Worm (Caenorhabditis elegans): ENCODE results near the gene F22B7.1.

F22B7.1 gene

DNA sequence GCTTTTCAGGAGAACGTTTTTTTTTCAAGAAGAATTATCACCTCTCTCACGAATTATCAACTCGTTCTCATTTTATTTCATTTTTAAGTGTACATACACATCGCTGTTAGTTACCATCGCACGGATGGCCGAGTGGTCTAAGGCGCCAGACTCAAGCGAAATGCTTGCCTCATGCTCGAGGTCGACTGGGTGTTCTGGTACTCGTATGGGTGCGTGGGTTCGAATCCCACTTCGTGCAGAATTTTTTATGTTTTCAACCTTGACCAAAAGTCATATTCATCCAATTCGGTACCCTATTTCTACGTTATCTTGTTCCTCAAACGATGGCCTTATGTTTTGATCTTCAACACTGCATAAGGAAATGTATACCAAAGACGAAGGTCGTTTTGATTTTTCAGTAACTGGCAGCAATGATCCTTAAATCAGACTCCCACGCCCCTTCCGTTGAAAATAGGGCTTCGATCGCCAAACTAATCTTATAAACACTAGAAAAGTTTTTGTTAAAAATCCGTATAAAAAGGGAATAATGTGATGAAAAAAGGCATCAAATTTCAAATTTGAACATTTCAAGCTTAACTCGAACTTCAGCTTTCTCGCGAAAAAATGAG, 25.8 kb upstream of the F22B7.1 start, which contains the start of gene fip-1 (continued):
- TF ChIP-seq ceh-100 (GFP tag; IDR thresholded peaks at IDR 0.05) (no peak), mcd-1 (GFP tag; IDR thresholded peaks at IDR 0.05) (no peak; the same call in 1 of the 2 replicates), unc-130 (GFP tag; optimal IDR thresholded peaks at IDR 0.05) (no peak), hlh-12 (tag; optimal IDR thresholded peaks at IDR 0.05) (no peak), snpc-1.3 (tag; optimal IDR thresholded peaks at IDR 0.05; ENCODE audit: insufficient read depth) (peak; percentile 66), Y79H2A.3 (GFP tag; conservative IDR thresholded peaks at IDR 0.05) (no peak), F33H1.4 (GFP tag; IDR thresholded peaks at IDR 0.05) (peak; percentile 27; the same call in 1 of the 2 replicates), zim-3 (tag; optimal IDR thresholded peaks at IDR 0.05) (peak; percentile 50), lin-35 (GFP tag; optimal IDR thresholded peaks at IDR 0.05) (peak in 1 of 3 experiments; percentile 45), lin-26 (GFP tag; IDR thresholded peaks at IDR 0.05) (peak; percentile 92), F55B11.4 (tag; optimal IDR thresholded peaks at IDR 0.05; ENCODE audit: borderline replicate concordance, insufficient read depth) (no peak), K12H6.12 (tag; optimal IDR thresholded peaks at IDR 0.05) (no peak), lin-40 (tag; optimal IDR thresholded peaks at IDR 0.05) (no peak), K11D2.4 (GFP tag; IDR thresholded peaks at IDR 0.05) (no peak), Y56A3A.18 (GFP tag; IDR thresholded peaks at IDR 0.05) (peak; percentile 71; the same call in 1 of the 2 replicates), ceh-79 (tag; optimal IDR thresholded peaks at IDR 0.05) (no peak), attf-5 (GFP tag; optimal IDR thresholded peaks at IDR 0.05) (no peak), nhr-120 (GFP tag; IDR thresholded peaks at IDR 0.05) (no peak), B0336.3 (GFP tag; IDR thresholded peaks at IDR 0.05) (no peak), fkh-3 (tag; optimal IDR thresholded peaks at IDR 0.05) (no peak), pbrm-1 (GFP tag; IDR thresholded peaks at IDR 0.05) (peak; percentile 66), lin-54 (GFP tag; optimal IDR thresholded peaks at IDR 0.05) (peak; percentile 60), dpff-1 (tag; optimal IDR thresholded peaks at IDR 0.05) (no peak), ets-4 (GFP tag; optimal IDR thresholded peaks at IDR 0.05) (no peak), ekl-4 (GFP tag; IDR thresholded peaks at IDR 0.05) (peak; percentile 74), snpc-4 (GFP tag; optimal IDR thresholded peaks at IDR 0.05) (peak; percentile 38), snpc-4 (tag; optimal IDR thresholded peaks at IDR 0.05) (peak in 3 of 4 experiments; percentile 27 to 56 (median 42)), hrde-1 (tag; optimal IDR thresholded peaks at IDR 0.05; ENCODE audit: borderline replicate concordance) (peak; percentile 71), somi-1 (GFP tag; optimal IDR thresholded peaks at IDR 0.05) (no peak), F10E7.11 (tag; optimal IDR thresholded peaks at IDR 0.05) (no peak), gei-17 (GFP tag; optimal IDR thresholded peaks at IDR 0.05) (no peak), hmg-20 (GFP tag; IDR thresholded peaks at IDR 0.05) (no peak), lag-1 (GFP tag; IDR thresholded peaks at IDR 0.05) (no peak), efl-1 (GFP tag; optimal IDR thresholded peaks at IDR 0.05) (no peak), athp-1 (tag; optimal IDR thresholded peaks at IDR 0.05) (peak; percentile 79), madf-8 (GFP tag; conservative IDR thresholded peaks at IDR 0.05) (no peak), C17E4.6 (GFP tag; IDR thresholded peaks at IDR 0.05) (no peak), F23B12.7 (tag; optimal IDR thresholded peaks at IDR 0.05; ENCODE audit: insufficient read depth) (peak; percentile 59), rec-8 (tag; optimal IDR thresholded peaks at IDR 0.05) (peak; percentile 47 to 79), pha-4 (tag; optimal IDR thresholded peaks at IDR 0.05) (no peak), bed-1 (GFP tag; IDR thresholded peaks at IDR 0.05) (0 out of 2 replicates have a peak, but pooled peaks have one; percentile 71), snpc-1.1 (tag; optimal IDR thresholded peaks at IDR 0.05; ENCODE audit: insufficient read depth) (no peak), let-526 (GFP tag; IDR thresholded peaks at IDR 0.05) (no peak), sdz-38 (tag; optimal IDR thresholded peaks at IDR 0.05) (no peak), Y53G8AR.9 (GFP tag; conservative IDR thresholded peaks at IDR 0.05) (no peak), ZK185.1 (tag; optimal IDR thresholded peaks at IDR 0.05; ENCODE audit: poor library complexity, severe bottlenecking) (peak; percentile 49), cebp-2 (GFP tag; IDR thresholded peaks at IDR 0.05) (no peak)

All from whole organism, young adult.